Fruit fly (Drosophila melanogaster) whole organism, embryonic: Measurements from ENCODE around the gene caup.

Source experiments
- Ada2b ChIP-seq: fragments of 200-800 bp; sonication (Bioruptor generic); IDR thresholded peaks from 2 replicates; pipeline ENCODE4 v1.3.6; 2022; ENCODE audit warnings: missing biosample characterization, missing genetic modification characterization
- Awh ChIP-seq: fragments of 200-800 bp; sonication (Bioruptor generic); IDR thresholded peaks from 2 replicates; pipeline ENCODE4, ENCODE4 v1.3.6; 2022; ENCODE audit warnings: missing biosample characterization, missing genetic modification characterization
- CG10209 ChIP-seq: fragments of 200-800 bp; sonication (Bioruptor generic); optimal IDR thresholded peaks from 3 replicates; lab custom pipeline; 2017; ENCODE audit warnings: missing biosample characterization, mild to moderate bottlenecking, missing genetic modification characterization, missing genetic modification reagents
- CG11695 ChIP-seq: fragments of 200-800 bp; sonication (Bioruptor generic); IDR thresholded peaks from 3 replicates; pipeline ENCODE4 v1.3.6; 2022; ENCODE audit warnings: missing biosample characterization, missing genetic modification characterization
- CG11696 ChIP-seq: fragments of 200-800 bp; sonication (Bioruptor generic); IDR thresholded peaks from 2 replicates; pipeline ENCODE4 v1.3.6; 2022; ENCODE audit warnings: missing biosample characterization, missing genetic modification characterization
- CG12942 ChIP-seq: fragments of 200-800 bp; sonication (Bioruptor generic); optimal IDR thresholded peaks from 3 replicates; lab custom pipeline; 2016; ENCODE audit warnings: missing biosample characterization, missing genetic modification characterization
- CG13287 ChIP-seq: fragments of 200-800 bp; sonication (Bioruptor generic); IDR thresholded peaks from 2 replicates; pipeline ENCODE4 v1.3.6; 2022; ENCODE audit warnings: missing biosample characterization, missing genetic modification characterization; ENCODE audit not compliant: partially characterized antibody
- CG13296 ChIP-seq: fragments of 200-800 bp; sonication (Bioruptor generic); optimal IDR thresholded peaks from 3 replicates; lab custom pipeline; 2018; ENCODE audit warnings: missing biosample characterization, mild to moderate bottlenecking, missing genetic modification characterization
- CG14014 ChIP-seq: fragments of 200-800 bp; sonication (Bioruptor generic); IDR thresholded peaks from 2 replicates; pipeline ENCODE4 v1.3.6; 2022; ENCODE audit warnings: missing biosample characterization, missing genetic modification characterization
- CG18262 ChIP-seq: fragments of 200-800 bp; optimal IDR thresholded peaks from 3 replicates; lab custom pipeline; 2019; ENCODE audit warnings: missing biosample characterization, mild to moderate bottlenecking, missing genetic modification characterization, moderate library complexity
- CG30020 ChIP-seq: fragments of 200-800 bp; optimal IDR thresholded peaks from 2 replicates; lab custom pipeline; 2019; ENCODE audit warnings: missing biosample characterization, mild to moderate bottlenecking, missing genetic modification characterization, moderate library complexity
- CG30403 ChIP-seq: fragments of 200-800 bp; sonication (Bioruptor generic); optimal IDR thresholded peaks from 3 replicates; lab custom pipeline; 2016; ENCODE audit warnings: missing biosample characterization, missing genetic modification characterization
- CG31224 ChIP-seq: fragments of 200-800 bp; sonication (Bioruptor generic); IDR thresholded peaks from 2 replicates; pipeline ENCODE4 v1.3.6; 2022; ENCODE audit warnings: missing biosample characterization, missing genetic modification characterization
- CG3163 ChIP-seq: fragments of 200-800 bp; sonication (Bioruptor generic); optimal IDR thresholded peaks from 3 replicates; lab custom pipeline; 2016; ENCODE audit warnings: missing biosample characterization, missing genetic modification characterization
- CG32532 ChIP-seq: fragments of 200-800 bp; sonication (Bioruptor generic); IDR thresholded peaks from 2 replicates; pipeline ENCODE4 v1.3.6; 2022; ENCODE audit warnings: missing biosample characterization, missing genetic modification characterization
- CG3838 ChIP-seq: fragments of 200-800 bp; sonication (Bioruptor generic); optimal IDR thresholded peaks from 3 replicates; lab custom pipeline; 2016; ENCODE audit warnings: missing biosample characterization, missing genetic modification characterization
- CG6854 ChIP-seq: fragments of 200-800 bp; sonication (Bioruptor generic); optimal IDR thresholded peaks from 3 replicates; lab custom pipeline; 2017; ENCODE audit warnings: missing biosample characterization, mild to moderate bottlenecking, missing genetic modification characterization
- CG7745 ChIP-seq: fragments of 200-800 bp; sonication (Bioruptor generic); optimal IDR thresholded peaks from 2 replicates; lab custom pipeline; 2018; ENCODE audit warnings: missing biosample characterization, mild to moderate bottlenecking, missing genetic modification characterization, moderate library complexity
- CG9797 ChIP-seq: fragments of 200-800 bp; sonication (Bioruptor generic); optimal IDR thresholded peaks from 3 replicates; lab custom pipeline; 2018; ENCODE audit warnings: missing biosample characterization, mild to moderate bottlenecking, missing genetic modification characterization
- E2f2 ChIP-seq: fragments of 200-800 bp; sonication (Bioruptor generic); IDR thresholded peaks from 2 replicates; pipeline ENCODE4 v1.3.6; 2022; ENCODE audit warnings: missing biosample characterization, missing genetic modification characterization
- ERR ChIP-seq: fragments of 200-800 bp; sonication (Bioruptor generic); optimal IDR thresholded peaks from 2 replicates; lab custom pipeline; 2016; ENCODE audit warnings: missing biosample characterization, missing genetic modification characterization
- Ets65A ChIP-seq: fragments of 200-800 bp; sonication (Bioruptor generic); peaks from one replicate; lab custom pipeline; 2016; ENCODE audit warnings: missing biosample characterization, missing genetic modification characterization
- GATAe ChIP-seq: fragments of 200-800 bp; sonication (Bioruptor generic); conservative IDR thresholded peaks from 2 replicates; pipeline ENCODE4 v1.3.6; 2022; ENCODE audit warnings: missing biosample characterization, missing genetic modification characterization
- Hand ChIP-seq: fragments of 200-800 bp; sonication (Bioruptor generic); optimal IDR thresholded peaks from 2 replicates; lab custom pipeline; 2017; ENCODE audit warnings: mild to moderate bottlenecking, missing biosample characterization, missing genetic modification reagents, missing genetic modification characterization
- Hr78 ChIP-seq, 2 experiments: fragments of 200-800 bp in 1 of 2; fragments of >200 bp in 1 of 2; sonication (Bioruptor generic) in 1 of 2; optimal IDR thresholded peaks; 2 replicates each; lab custom pipeline; 2017 to 2019; ENCODE audit warnings: missing biosample characterization in 2 of 2, missing genetic modification characterization in 2 of 2, mild to moderate bottlenecking in 1 of 2, moderate library complexity in 1 of 2
- Mes4 ChIP-seq: fragments of 200-800 bp; sonication (Bioruptor generic); optimal IDR thresholded peaks from 2 replicates; lab custom pipeline; 2016; ENCODE audit warnings: missing biosample characterization, missing genetic modification characterization
- NC2α ChIP-seq: fragments of 200-800 bp; sonication (Bioruptor generic); optimal IDR thresholded peaks from 2 replicates; lab custom pipeline; 2016; ENCODE audit warnings: missing biosample characterization, missing genetic modification characterization
- Xrp1 ChIP-seq: fragments of 200-800 bp; sonication (Bioruptor generic); IDR thresholded peaks from 2 replicates; pipeline ENCODE4 v1.3.6; 2022; ENCODE audit warnings: missing biosample characterization, missing genetic modification characterization
- amos ChIP-seq: fragments of 200-800 bp; sonication (Bioruptor generic); IDR thresholded peaks from 2 replicates; pipeline ENCODE4 v1.3.6; 2022; ENCODE audit warnings: missing biosample characterization, missing genetic modification characterization; ENCODE audit not compliant: partially characterized antibody
- ara ChIP-seq: fragments of 200-800 bp; sonication (Bioruptor generic); IDR thresholded peaks from 2 replicates; pipeline ENCODE4 v1.3.6; 2022; ENCODE audit warnings: missing biosample characterization, missing genetic modification characterization
- corto ChIP-seq: fragments of 200-800 bp; sonication (Bioruptor generic); optimal IDR thresholded peaks from 2 replicates; lab custom pipeline; 2016; ENCODE audit warnings: missing biosample characterization, mild to moderate bottlenecking, missing genetic modification characterization, moderate library complexity
- dmrt11E ChIP-seq: fragments of 200-800 bp; sonication (Bioruptor generic); optimal IDR thresholded peaks from 3 replicates; lab custom pipeline; 2018; ENCODE audit warnings: missing biosample characterization, mild to moderate bottlenecking, missing genetic modification characterization, moderate library complexity
- esg ChIP-seq: fragments of 200-800 bp; sonication (Bioruptor generic); conservative IDR thresholded peaks from 2 replicates; pipeline ENCODE4 v1.3.6; 2022; ENCODE audit warnings: missing biosample characterization, missing genetic modification characterization
- her ChIP-seq: fragments of 200-800 bp; sonication (Bioruptor generic); optimal IDR thresholded peaks from 2 replicates; lab custom pipeline; 2016; ENCODE audit warnings: missing biosample characterization, missing genetic modification characterization
- hth ChIP-seq: fragments of >200 bp; optimal IDR thresholded peaks from 2 replicates; lab custom pipeline; 2017; ENCODE audit warnings: inconsistent platforms
- kah ChIP-seq: fragments of 200-800 bp; sonication (Bioruptor generic); optimal IDR thresholded peaks from 2 replicates; lab custom pipeline; 2018; ENCODE audit warnings: missing biosample characterization, mild to moderate bottlenecking, missing genetic modification characterization
- knrl ChIP-seq: fragments of 200-800 bp; sonication (Bioruptor generic); IDR thresholded peaks from 3 replicates; pipeline ENCODE4 v1.3.6; 2022; ENCODE audit warnings: missing biosample characterization, missing genetic modification characterization; ENCODE audit not compliant: partially characterized antibody
- mam ChIP-seq: fragments of 200-800 bp; sonication (Bioruptor generic); optimal IDR thresholded peaks from 3 replicates; lab custom pipeline; 2016; ENCODE audit warnings: missing biosample characterization, missing genetic modification characterization
- org-1 ChIP-seq: fragments of 200-800 bp; sonication (Bioruptor generic); optimal IDR thresholded peaks from 2 replicates; lab custom pipeline; 2017; ENCODE audit warnings: missing biosample characterization, missing genetic modification characterization
- ranshi ChIP-seq: fragments of 200-800 bp; sonication (Bioruptor generic); IDR thresholded peaks from 2 replicates; pipeline ENCODE4 v1.3.6; 2022; ENCODE audit warnings: missing biosample characterization, missing genetic modification characterization
- repo ChIP-seq: fragments of 200-800 bp; sonication (Bioruptor generic); optimal IDR thresholded peaks from 2 replicates; lab custom pipeline; 2016; ENCODE audit warnings: missing biosample characterization, missing genetic modification characterization
- run ChIP-seq: fragments of 200-800 bp; sonication (Bioruptor generic); optimal IDR thresholded peaks from 3 replicates; lab custom pipeline; 2018; ENCODE audit warnings: missing biosample characterization, mild to moderate bottlenecking, missing genetic modification characterization
- sc ChIP-seq, 3 experiments: fragments of >200 bp in 2 of 3; fragments of 200-800 bp in 1 of 3; sonication (Bioruptor generic) in 1 of 3; optimal IDR thresholded peaks; 2 replicates in 2 of 3; 3 replicates in 1 of 3; lab custom pipeline; 2017; ENCODE audit warnings: mild to moderate bottlenecking in 1 of 3, missing biosample characterization in 1 of 3, missing genetic modification characterization in 1 of 3, missing genetic modification reagents in 1 of 3
- sisA ChIP-seq: fragments of 200-800 bp; sonication (Bioruptor generic); IDR thresholded peaks from 2 replicates; pipeline ENCODE4 v1.3.6; 2022; ENCODE audit warnings: missing biosample characterization, missing genetic modification characterization
- stc ChIP-seq: fragments of 200-800 bp; sonication (Bioruptor generic); IDR thresholded peaks from 2 replicates; pipeline ENCODE4 v1.3.6; 2022; ENCODE audit warnings: missing biosample characterization, missing genetic modification characterization
- tll ChIP-seq, 2 experiments: fragments of 200-800 bp in 1 of 2; fragments of >200 bp in 1 of 2; sonication (Bioruptor generic) in 1 of 2; optimal IDR thresholded peaks; 2 replicates each; lab custom pipeline; 2017 to 2019; ENCODE audit warnings: missing biosample characterization in 2 of 2, missing genetic modification characterization in 2 of 2, mild to moderate bottlenecking in 1 of 2, moderate library complexity in 1 of 2
- tup ChIP-seq: fragments of 200-800 bp; sonication (Bioruptor generic); optimal IDR thresholded peaks from 2 replicates; lab custom pipeline; 2016; ENCODE audit warnings: missing biosample characterization, mild to moderate bottlenecking, missing genetic modification characterization, moderate library complexity
- vfl ChIP-seq: fragments of 200-800 bp; sonication (Bioruptor generic); optimal IDR thresholded peaks from 2 replicates; lab custom pipeline; 2016; ENCODE audit warnings: missing biosample characterization, missing genetic modification characterization
- wdn ChIP-seq: fragments of 200-800 bp; sonication (Bioruptor generic); IDR thresholded peaks from 2 replicates; pipeline ENCODE4 v1.3.6; 2022; ENCODE audit warnings: missing biosample characterization, missing genetic modification characterization

caup gene

dm6 chr3L:12566065-12566730 is 43.2 kb upstream of the caup start (continued):
- TF ChIP-seq amos (GFP tag; lab: Robert Waterston, UW): no peak
- TF ChIP-seq CG9797 (GFP tag; lab: Kevin White, UChicago): no peak
- no peak for TF ChIP-seq esg (GFP tag; lab: Robert Waterston, UW)
- no peak for TF ChIP-seq knrl (GFP tag; lab: Robert Waterston, UW)
- no peak for TF ChIP-seq Hr78 (GFP tag; optimal IDR thresholded peaks at IDR 0.05; lab: Kevin White, UChicago)
- TF ChIP-seq CG31224: no peak
- TF ChIP-seq NC2α (GFP tag; lab: Kevin White, UChicago): no peak
- no peak for TF ChIP-seq her (GFP tag; lab: Kevin White, UChicago)
- TF ChIP-seq tll (GFP tag; optimal IDR thresholded peaks at IDR 0.05; lab: Kevin White, UChicago): peak in 1 of 2 experiments; percentile 97
- no peak for TF ChIP-seq CG6854
- TF ChIP-seq CG3163 (GFP tag; lab: Kevin White, UChicago): no peak
- TF ChIP-seq tup (GFP tag; lab: Kevin White, UChicago): no peak
- no peak for TF ChIP-seq Awh (GFP tag; lab: Robert Waterston, UW)
- TF ChIP-seq vfl (GFP tag; lab: Kevin White, UChicago): no peak
- no peak for TF ChIP-seq repo (GFP tag; lab: Kevin White, UChicago)
- TF ChIP-seq run (tag; lab: Kevin White, UChicago): no peak
- peak; percentile 63 for TF ChIP-seq Ets65A (GFP tag; lab: Kevin White, UChicago)
- no peak for TF ChIP-seq CG3838 (GFP tag; lab: Kevin White, UChicago)
- TF ChIP-seq CG11696 (GFP tag; lab: Robert Waterston, UW): no peak

- no peak for TF ChIP-seq CG11695
- TF ChIP-seq ara (GFP tag; lab: Robert Waterston, UW): 0 out of 2 replicates have a peak, but pooled peaks have one; percentile 28
- TF ChIP-seq wdn (GFP tag; lab: Robert Waterston, UW): no peak
- no peak for TF ChIP-seq org-1
- TF ChIP-seq Ada2b (GFP tag; lab: Robert Waterston, UW): 0 out of 2 replicates have a peak, but pooled peaks have one; percentile 8
- TF ChIP-seq GATAe (GFP tag; lab: Robert Waterston, UW): no peak
- TF ChIP-seq dmrt11E (tag; lab: Kevin White, UChicago): peak; percentile 28
- TF ChIP-seq CG10209 (GFP tag; lab: Kevin White, UChicago): peak; percentile 2
- TF ChIP-seq ranshi (GFP tag; lab: Robert Waterston, UW): no peak
- no peak; the same call in 1 of the 2 replicates for TF ChIP-seq sisA
- TF ChIP-seq ERR: peak; percentile 18
- TF ChIP-seq Xrp1 (GFP tag; lab: Robert Waterston, UW): peak; percentile 48; the same call in 1 of the 2 replicates
- TF ChIP-seq kah: peak; percentile 25
- TF ChIP-seq CG30020 (tag; lab: Kevin White, UChicago): peak; percentile 56
- TF ChIP-seq hth: no peak
- peak; percentile 57 for TF ChIP-seq E2f2
- no peak for TF ChIP-seq CG7745
- TF ChIP-seq CG13287: peak; percentile 43; the same call in 1 of the 2 replicates
- TF ChIP-seq CG14014 (GFP tag; lab: Robert Waterston, UW): no peak; the same call in 1 of the 2 replicates
- TF ChIP-seq CG13296 (GFP tag; lab: Kevin White, UChicago): peak; percentile 10
- TF ChIP-seq vfl (GFP tag; lab: Kevin White, UChicago): peak; percentile 30
- TF ChIP-seq CG32532 (GFP tag; lab: Robert Waterston, UW): peak; percentile 42; the same call in 1 of the 2 replicates
- TF ChIP-seq CG12942 (GFP tag; lab: Kevin White, UChicago): peak; percentile 45
- TF ChIP-seq stc (GFP tag; lab: Robert Waterston, UW): no peak
- peak; percentile 41 for TF ChIP-seq CG18262 (tag; lab: Kevin White, UChicago)
- no peak for TF ChIP-seq corto (GFP tag; lab: Kevin White, UChicago)
- peak; percentile 58 for TF ChIP-seq mam (GFP tag; lab: Kevin White, UChicago)
- no peak for TF ChIP-seq sc (optimal IDR thresholded peaks at IDR 0.05; lab: Kevin White, UChicago)
- no peak for TF ChIP-seq sc (GFP tag; optimal IDR thresholded peaks at IDR 0.05; lab: Kevin White, UChicago)
- no peak for TF ChIP-seq Mes4 (GFP tag; lab: Kevin White, UChicago)
- TF ChIP-seq CG30403 (GFP tag; lab: Kevin White, UChicago): peak; percentile 4
- no peak for TF ChIP-seq Hand
Measured at dm6 chr3L:12572366-12572765, 37.1 kb upstream of the caup start, which contains the start of gene sowah. sowah (minus strand) TSS chr3L:12572542.
